Fruit fly (Drosophila melanogaster): Measurements from ENCODE around the gene Cyp4d14.

The Cyp4d14 gene

DNA sequence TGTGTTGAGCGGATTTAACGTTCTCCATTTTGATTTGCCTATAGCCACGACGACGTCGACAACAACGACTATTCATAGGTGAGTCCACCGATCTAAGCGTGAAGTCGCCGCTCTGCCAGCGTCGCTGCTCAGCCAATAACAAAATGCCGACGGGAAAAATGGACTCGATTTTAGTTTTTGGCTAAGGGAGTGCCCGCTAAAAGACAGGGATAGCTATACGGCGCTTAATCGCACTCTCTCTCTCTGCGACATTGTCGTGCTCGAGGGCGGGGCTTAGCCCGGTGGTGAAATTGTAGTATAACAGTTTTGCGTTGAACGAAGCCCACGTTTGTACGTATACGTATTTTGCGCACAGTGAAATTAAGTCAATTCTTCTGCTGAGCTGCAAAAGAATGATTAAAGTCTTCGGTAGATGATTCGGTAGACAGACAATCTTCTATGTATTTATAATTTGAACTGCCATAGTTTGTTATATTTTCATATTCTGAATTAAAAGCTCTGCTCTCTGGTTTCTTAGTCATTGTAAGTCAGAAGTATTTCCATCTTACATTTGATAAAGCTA, 49.5 kb downstream of the Cyp4d14 start:
- no peak for TF ChIP-seq CG17801 (GFP tag; optimal IDR thresholded peaks at IDR 0.05; ENCODE audit: partially characterized antibody)

DNA sequence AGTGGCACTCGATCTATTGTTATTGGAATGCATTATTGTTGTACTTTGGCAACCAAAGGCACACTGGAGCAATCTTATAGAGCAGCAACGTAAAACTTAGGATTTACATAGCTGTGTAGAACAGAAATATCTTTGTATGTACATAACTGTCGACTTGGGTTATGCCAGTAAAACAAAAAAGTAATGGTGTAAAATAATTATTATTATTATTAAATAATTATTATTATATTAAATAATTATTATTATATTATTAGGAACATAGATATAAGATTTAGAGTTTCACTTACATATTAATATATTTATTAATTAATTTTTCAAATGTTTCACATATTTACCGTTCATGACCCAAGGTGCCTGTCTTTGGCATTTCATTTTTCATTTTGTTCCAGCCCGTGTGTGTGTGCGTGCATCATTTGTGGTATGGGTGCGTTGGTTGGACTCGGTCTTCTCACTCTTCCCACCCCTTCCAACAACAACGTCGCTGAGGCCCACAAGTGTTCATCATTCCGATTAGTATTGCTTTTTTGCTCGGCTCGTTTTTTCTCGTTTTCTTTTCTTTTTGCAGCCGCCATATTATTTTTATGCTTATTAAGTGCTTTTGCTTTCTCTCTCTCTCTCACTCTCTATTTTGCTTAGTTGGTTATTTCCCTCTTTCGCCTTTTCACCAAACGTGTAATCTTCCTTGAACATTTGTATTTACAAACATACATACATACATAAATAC, 51.0 kb downstream of the Cyp4d14 start:
- TF ChIP-seq CG17801 (GFP tag; optimal IDR thresholded peaks at IDR 0.05; ENCODE audit: partially characterized antibody), result peak; percentile 82

All from ovary, adult (tissue).